Worm (Caenorhabditis elegans) whole organism, mixed stage, embryonic: ENCODE measurements around the gene M106.2.

Experiments used
- elt-3 ChIP-seq: fragments of 150-350 bp; optimal IDR thresholded peaks from 2 replicates; lab custom pipeline; 2014; ENCODE audit warnings: missing biosample characterization, missing genetic modification characterization
- nhr-237 ChIP-seq: fragments of 150-350 bp; optimal IDR thresholded peaks from 2 replicates; lab custom pipeline; 2014; ENCODE audit warnings: missing biosample characterization, missing genetic modification characterization
- snpc-4 ChIP-seq: fragments of 150-350 bp; optimal IDR thresholded peaks from 2 replicates; lab custom pipeline; 2014; ENCODE audit warnings: missing biosample characterization, missing genetic modification characterization

- TF ChIP-seq elt-3 (tag; lab: Kevin White, UChicago) (no peak), snpc-4 (no peak), nhr-237 (tag; lab: Kevin White, UChicago) (peak; percentile 12)
Observed at ce11 chrII:10824046-10824445, 25.8 kb downstream of the M106.2 start, which contains the start of the genes R06F6.12 and mix-1.
